Worm (Caenorhabditis elegans): Measurements from ENCODE around the gene T03F6.3.

DNA sequence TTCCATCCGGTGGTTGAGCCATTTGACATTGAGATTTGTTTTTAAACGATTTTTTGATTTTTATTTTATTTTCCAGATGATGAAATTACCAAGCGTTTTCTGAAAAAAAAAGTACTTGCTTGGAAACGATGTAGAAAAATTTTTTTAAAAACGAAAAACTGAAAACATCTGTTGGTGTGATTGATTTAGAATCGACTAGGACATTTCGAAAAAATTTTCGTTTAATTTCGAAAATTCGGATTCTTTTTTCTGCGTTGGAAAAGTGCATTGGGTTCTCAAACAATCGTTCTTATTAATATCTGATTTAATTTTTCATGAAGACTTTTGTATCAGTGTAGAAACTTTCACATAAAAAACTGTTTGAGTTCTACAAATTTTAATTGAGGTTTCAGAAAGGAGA is 29.9 kb upstream of the T03F6.3 start, which contains the start of gene F53A2.9:
- TF ChIP-seq ama-1 (optimal IDR thresholded peaks at IDR 0.05) (no peak), nhr-25 (tag; optimal IDR thresholded peaks at IDR 0.05) (no peak)
